Fruit fly (Drosophila melanogaster) whole organism, embryonic: ENCODE measurements around the gene Cdc14.
A peak's percentile ranks its signal among the peaks of the same experiment; 100 is the strongest.

Experiments used
- Adf1 ChIP-seq: fragments of 200-800 bp; sonication (Bioruptor generic); IDR thresholded peaks from 2 replicates; pipeline ENCODE4 v1.3.6; 2022; ENCODE audit warnings: missing biosample characterization, missing genetic modification characterization
- Asciz ChIP-seq: fragments of 200-800 bp; sonication (Bioruptor generic); optimal IDR thresholded peaks from 2 replicates; lab custom pipeline; 2017; ENCODE audit warnings: missing biosample characterization, mild to moderate bottlenecking, missing genetic modification characterization, missing genetic modification reagents
- BEAF-32 ChIP-seq: fragments of 200-800 bp; sonication (Bioruptor generic); optimal IDR thresholded peaks from 3 replicates; lab custom pipeline; 2017; ENCODE audit warnings: missing biosample characterization, missing genetic modification characterization, mild to moderate bottlenecking, moderate library complexity, missing genetic modification reagents
- BtbVII ChIP-seq: fragments of 200-800 bp; sonication (Bioruptor generic); optimal IDR thresholded peaks from 3 replicates; lab custom pipeline; 2017; ENCODE audit warnings: missing biosample characterization, mild to moderate bottlenecking, missing genetic modification characterization
- CG10959 ChIP-seq: fragments of 200-800 bp; sonication (Bioruptor generic); IDR thresholded peaks from 2 replicates; pipeline ENCODE4 v1.3.6; 2022; ENCODE audit warnings: missing biosample characterization, missing genetic modification characterization
- CG11504 ChIP-seq: fragments of 200-800 bp; sonication (Bioruptor generic); optimal IDR thresholded peaks from 3 replicates; lab custom pipeline; 2019; ENCODE audit warnings: missing biosample characterization, mild to moderate bottlenecking, missing genetic modification characterization, moderate library complexity
- CG12071 ChIP-seq: fragments of 200-800 bp; sonication (Bioruptor generic); optimal IDR thresholded peaks from 3 replicates; lab custom pipeline; 2018; ENCODE audit warnings: missing biosample characterization, mild to moderate bottlenecking, missing genetic modification characterization
- CG14014 ChIP-seq: fragments of 200-800 bp; sonication (Bioruptor generic); IDR thresholded peaks from 2 replicates; pipeline ENCODE4 v1.3.6; 2022; ENCODE audit warnings: missing biosample characterization, missing genetic modification characterization
- CG14860 ChIP-seq: fragments of 200-800 bp; sonication (Bioruptor generic); IDR thresholded peaks from 3 replicates; pipeline ENCODE4 v1.3.6; 2022; ENCODE audit warnings: missing biosample characterization, missing genetic modification characterization; ENCODE audit not compliant: partially characterized antibody
- CG1603 ChIP-seq: fragments of 200-800 bp; sonication (Bioruptor generic); optimal IDR thresholded peaks from 2 replicates; lab custom pipeline; 2019; ENCODE audit warnings: missing biosample characterization, mild to moderate bottlenecking, missing genetic modification characterization, moderate library complexity
- CG17186 ChIP-seq: fragments of 200-800 bp; sonication (Bioruptor generic); optimal IDR thresholded peaks from 3 replicates; lab custom pipeline; 2017; ENCODE audit warnings: missing biosample characterization, missing genetic modification reagents, missing genetic modification characterization
- CG17385 ChIP-seq: fragments of 200-800 bp; sonication (Bioruptor generic); optimal IDR thresholded peaks from 3 replicates; lab custom pipeline; 2018; ENCODE audit warnings: missing biosample characterization, mild to moderate bottlenecking, missing genetic modification characterization
- CG17612 ChIP-seq: fragments of 200-800 bp; sonication (Bioruptor generic); IDR thresholded peaks from 2 replicates; pipeline ENCODE4 v1.3.6; 2022; ENCODE audit warnings: missing biosample characterization, missing genetic modification characterization
- CG18764 ChIP-seq: fragments of 200-800 bp; sonication (Bioruptor generic); optimal IDR thresholded peaks from 3 replicates; lab custom pipeline; 2016; ENCODE audit warnings: missing biosample characterization, missing genetic modification characterization
- CG30431 ChIP-seq: fragments of 200-800 bp; sonication (Bioruptor generic); optimal IDR thresholded peaks from 2 replicates; lab custom pipeline; 2017; ENCODE audit warnings: missing biosample characterization, missing genetic modification characterization
- CG4328 ChIP-seq: fragments of 200-800 bp; sonication (Bioruptor generic); optimal IDR thresholded peaks from 3 replicates; lab custom pipeline; 2017; ENCODE audit warnings: missing biosample characterization, missing genetic modification reagents, missing genetic modification characterization
- CG43689 ChIP-seq: fragments of 200-800 bp; sonication (Bioruptor generic); IDR thresholded peaks from 2 replicates; pipeline ENCODE4 v1.3.6; 2022; ENCODE audit warnings: missing biosample characterization, missing genetic modification characterization
- CG4820 ChIP-seq: fragments of 200-800 bp; sonication (Bioruptor generic); optimal IDR thresholded peaks from 3 replicates; lab custom pipeline; 2016; ENCODE audit warnings: missing biosample characterization, missing genetic modification characterization
- CG6791 ChIP-seq: fragments of 200-800 bp; sonication (Bioruptor generic); IDR thresholded peaks from 3 replicates; pipeline ENCODE4 v1.3.6; 2022; ENCODE audit warnings: missing biosample characterization, missing genetic modification characterization; ENCODE audit not compliant: partially characterized antibody
- CG6854 ChIP-seq: fragments of 200-800 bp; sonication (Bioruptor generic); optimal IDR thresholded peaks from 3 replicates; lab custom pipeline; 2017; ENCODE audit warnings: missing biosample characterization, mild to moderate bottlenecking, missing genetic modification characterization
- CG7839 ChIP-seq: fragments of 200-800 bp; sonication (Bioruptor generic); optimal IDR thresholded peaks from 3 replicates; lab custom pipeline; 2018; ENCODE audit warnings: missing biosample characterization, mild to moderate bottlenecking, missing genetic modification characterization, moderate library complexity
- CG8290 ChIP-seq, 3 experiments: fragments of 200-800 bp; sonication (Bioruptor generic); optimal IDR thresholded peaks; 2 replicates each; lab custom pipeline; 2016 to 2019; ENCODE audit warnings: missing biosample characterization in 3 of 3, missing genetic modification characterization in 3 of 3, mild to moderate bottlenecking in 2 of 3, moderate library complexity in 1 of 3
- CG8359 ChIP-seq: fragments of 200-800 bp; sonication (Bioruptor generic); optimal IDR thresholded peaks from 2 replicates; lab custom pipeline; 2017; ENCODE audit warnings: missing biosample characterization, mild to moderate bottlenecking, missing genetic modification characterization, borderline replicate concordance
- CG8924 ChIP-seq: fragments of 200-800 bp; optimal IDR thresholded peaks from 3 replicates; lab custom pipeline; 2019; ENCODE audit warnings: missing biosample characterization, mild to moderate bottlenecking, missing genetic modification characterization, moderate library complexity
- CG9215 ChIP-seq: fragments of 200-800 bp; sonication (Bioruptor generic); IDR thresholded peaks from 2 replicates; pipeline ENCODE4 v1.3.6; 2022; ENCODE audit warnings: missing biosample characterization, missing genetic modification characterization
- CG9817 ChIP-seq: fragments of 200-800 bp; sonication (Bioruptor generic); optimal IDR thresholded peaks from 2 replicates; lab custom pipeline; 2018; ENCODE audit warnings: missing biosample characterization, mild to moderate bottlenecking, missing genetic modification characterization, moderate library complexity
- Doc2 ChIP-seq: fragments of 200-800 bp; sonication (Bioruptor generic); IDR thresholded peaks from 2 replicates; pipeline ENCODE4 v1.3.6; 2022; ENCODE audit warnings: missing biosample characterization, missing genetic modification characterization
- Doc3 ChIP-seq: fragments of 200-800 bp; sonication (Bioruptor generic); IDR thresholded peaks from 3 replicates; pipeline ENCODE4 v1.3.6; 2022; ENCODE audit warnings: missing biosample characterization, missing genetic modification characterization; ENCODE audit not compliant: partially characterized antibody
- Fer1 ChIP-seq: fragments of 200-800 bp; sonication (Bioruptor generic); optimal IDR thresholded peaks from 2 replicates; lab custom pipeline; 2017; ENCODE audit warnings: missing biosample characterization, mild to moderate bottlenecking, missing genetic modification characterization
- Hr3 ChIP-seq: fragments of 200-800 bp; sonication (Bioruptor generic); optimal IDR thresholded peaks from 3 replicates; lab custom pipeline; 2016; ENCODE audit warnings: missing biosample characterization, missing genetic modification characterization
- MBD-R2 ChIP-seq: fragments of 200-800 bp; sonication (Bioruptor generic); IDR thresholded peaks from 2 replicates; pipeline ENCODE4 v1.3.6; 2022; ENCODE audit warnings: missing biosample characterization, missing genetic modification characterization
- Mad ChIP-seq: fragments of 200-800 bp; sonication (Bioruptor generic); optimal IDR thresholded peaks from 2 replicates; lab custom pipeline; 2016; ENCODE audit warnings: missing biosample characterization, missing genetic modification characterization
- Sry-β ChIP-seq: fragments of 200-800 bp; sonication (Bioruptor generic); optimal IDR thresholded peaks from 2 replicates; lab custom pipeline; 2018; ENCODE audit warnings: missing biosample characterization, mild to moderate bottlenecking, missing genetic modification characterization, moderate library complexity
- YL-1 ChIP-seq: fragments of 200-800 bp; sonication (Bioruptor generic); optimal IDR thresholded peaks from 3 replicates; lab custom pipeline; 2017; ENCODE audit warnings: missing biosample characterization, mild to moderate bottlenecking, missing genetic modification characterization
- abd-A ChIP-seq: fragments of 200-800 bp; sonication (Bioruptor generic); optimal IDR thresholded peaks from 3 replicates; lab custom pipeline; 2019; ENCODE audit warnings: missing biosample characterization, mild to moderate bottlenecking, missing genetic modification characterization, moderate library complexity
- ap ChIP-seq: fragments of 200-800 bp; sonication (Bioruptor generic); IDR thresholded peaks from 2 replicates; pipeline ENCODE4 v1.3.6; 2022; ENCODE audit warnings: missing biosample characterization, missing genetic modification characterization
- caup ChIP-seq: fragments of 200-800 bp; sonication (Bioruptor generic); optimal IDR thresholded peaks from 3 replicates; lab custom pipeline; 2017; ENCODE audit warnings: missing biosample characterization, mild to moderate bottlenecking, missing genetic modification characterization, moderate library complexity; ENCODE audit not compliant: severe bottlenecking
- chm ChIP-seq: fragments of 200-800 bp; sonication (Bioruptor generic); IDR thresholded peaks from 2 replicates; pipeline ENCODE4 v1.3.6; 2022; ENCODE audit warnings: missing biosample characterization, missing genetic modification characterization
- croc ChIP-seq: fragments of 200-800 bp; sonication (Bioruptor generic); conservative IDR thresholded peaks from 3 replicates; pipeline ENCODE4 v1.3.6; 2022; ENCODE audit warnings: missing biosample characterization, missing genetic modification characterization
- crol ChIP-seq: fragments of 200-800 bp; sonication (Bioruptor generic); IDR thresholded peaks from 2 replicates; pipeline ENCODE4 v1.3.6; 2022; ENCODE audit warnings: missing biosample characterization, missing genetic modification characterization
- dan ChIP-seq: fragments of 200-800 bp; sonication (Bioruptor generic); IDR thresholded peaks from 2 replicates; pipeline ENCODE4 v1.3.6; 2022; ENCODE audit warnings: missing biosample characterization, missing genetic modification characterization
- eve ChIP-seq, 2 experiments: fragments of >200 bp; optimal IDR thresholded peaks; 2 replicates each; lab custom pipeline; 2017; ENCODE audit warnings: missing biosample characterization in 2 of 2, missing genetic modification characterization in 2 of 2
- hth ChIP-seq: fragments of >200 bp; optimal IDR thresholded peaks from 2 replicates; lab custom pipeline; 2017; ENCODE audit warnings: inconsistent platforms
- jing ChIP-seq: fragments of 200-800 bp; sonication (Bioruptor generic); optimal IDR thresholded peaks from 2 replicates; lab custom pipeline; 2018; ENCODE audit warnings: missing biosample characterization, mild to moderate bottlenecking, missing genetic modification characterization
- phol ChIP-seq: fragments of 200-800 bp; sonication (Bioruptor generic); optimal IDR thresholded peaks from 3 replicates; lab custom pipeline; 2018; ENCODE audit warnings: missing biosample characterization, mild to moderate bottlenecking, missing genetic modification characterization, moderate library complexity
- sd ChIP-seq: fragments of 200-800 bp; sonication (Bioruptor generic); optimal IDR thresholded peaks from 3 replicates; lab custom pipeline; 2018; ENCODE audit warnings: missing biosample characterization, mild to moderate bottlenecking, missing genetic modification characterization, moderate library complexity
- sr ChIP-seq: fragments of 200-800 bp; sonication (Bioruptor generic); IDR thresholded peaks from 3 replicates; pipeline ENCODE4 v1.3.6; 2022; ENCODE audit warnings: missing biosample characterization, missing genetic modification characterization
- tap ChIP-seq: fragments of 200-800 bp; optimal IDR thresholded peaks from 3 replicates; lab custom pipeline; 2019; ENCODE audit warnings: missing biosample characterization, mild to moderate bottlenecking, missing genetic modification characterization, moderate library complexity
- yki ChIP-seq: fragments of >200 bp; optimal IDR thresholded peaks from 3 replicates; lab custom pipeline; 2018
- zen ChIP-seq: fragments of 200-800 bp; sonication (Bioruptor generic); optimal IDR thresholded peaks from 3 replicates; lab custom pipeline; 2018; ENCODE audit warnings: missing biosample characterization, mild to moderate bottlenecking, missing genetic modification characterization, moderate library complexity

Cdc14 gene

DNA sequence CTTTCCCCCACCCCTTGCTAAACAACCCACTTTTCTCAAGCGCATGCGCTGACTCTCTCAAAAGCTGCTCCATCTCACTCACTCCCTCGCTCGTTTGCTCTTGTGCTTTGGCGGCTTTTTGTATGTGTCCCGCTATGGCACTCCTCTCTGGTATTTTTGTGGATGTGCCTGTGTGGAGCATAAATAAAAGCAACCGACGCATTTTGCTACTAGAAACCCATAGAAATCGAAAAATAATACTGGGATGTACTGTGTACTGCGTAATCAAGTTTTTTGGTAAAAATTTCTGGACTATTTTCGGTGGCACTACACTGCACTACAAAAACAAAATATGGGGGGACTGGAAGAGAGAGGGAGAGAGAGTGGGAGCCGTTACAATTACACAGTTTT lies 809 bp downstream of the Cdc14 start (continued):
- no peak for TF ChIP-seq ap (GFP tag; lab: Robert Waterston, UW)
- peak; percentile 34; the same call in 1 of the 2 replicates for TF ChIP-seq MBD-R2
- TF ChIP-seq CG1603 (tag; lab: Kevin White, UChicago), result no peak
- no peak for TF ChIP-seq CG11504
- TF ChIP-seq Doc2 (GFP tag; lab: Robert Waterston, UW), result no peak
- peak; percentile 20 for TF ChIP-seq tap (tag; lab: Kevin White, UChicago)
- no peak for TF ChIP-seq CG7839 (tag; lab: Kevin White, UChicago)
- TF ChIP-seq BtbVII (GFP tag; lab: Kevin White, UChicago), result no peak
- peak; percentile 36 for TF ChIP-seq YL-1
- 0 out of 3 replicates have a peak, but pooled peaks have one; percentile 32 for TF ChIP-seq CG6791
- no peak for TF ChIP-seq CG18764 (GFP tag; lab: Kevin White, UChicago)
- no peak for TF ChIP-seq CG8290 (GFP tag; optimal IDR thresholded peaks at IDR 0.05; lab: Kevin White, UChicago)
- peak in 1 of 2 experiments; percentile 49 for TF ChIP-seq CG8290 (tag; optimal IDR thresholded peaks at IDR 0.05; lab: Kevin White, UChicago)
- TF ChIP-seq sd (tag; lab: Kevin White, UChicago), result peak; percentile 98
- TF ChIP-seq Doc3, result no peak
- TF ChIP-seq jing (GFP tag; lab: Kevin White, UChicago), result no peak
- no peak for TF ChIP-seq CG10959 (GFP tag; lab: Robert Waterston, UW)
- TF ChIP-seq chm (GFP tag; lab: Robert Waterston, UW), result peak; percentile 45; the same call in 1 of the 2 replicates
- no peak for TF ChIP-seq CG43689 (GFP tag; lab: Robert Waterston, UW)
- no peak for TF ChIP-seq croc (GFP tag; lab: Robert Waterston, UW)
- peak; percentile 46 for TF ChIP-seq Fer1 (GFP tag; lab: Kevin White, UChicago)
- peak; percentile 26; the same call in 1 of the 3 replicates for TF ChIP-seq sr (GFP tag; lab: Robert Waterston, UW)
- TF ChIP-seq CG30431, result no peak
- no peak for TF ChIP-seq dan (GFP tag; lab: Robert Waterston, UW)
- no peak for TF ChIP-seq caup (GFP tag; lab: Kevin White, UChicago)
- peak; percentile 74 for TF ChIP-seq Adf1
- TF ChIP-seq CG9215 (GFP tag; lab: Robert Waterston, UW), result no peak
- no peak for TF ChIP-seq CG4328 (GFP tag; lab: Kevin White, UChicago)
- no peak for TF ChIP-seq BEAF-32 (GFP tag; lab: Kevin White, UChicago)
- no peak for TF ChIP-seq hth (lab: Kevin White, UChicago)
- peak; percentile 7 for TF ChIP-seq CG9817
- TF ChIP-seq CG12071 (GFP tag; lab: Kevin White, UChicago), result no peak
- no peak for TF ChIP-seq Asciz (GFP tag; lab: Kevin White, UChicago)
- peak; percentile 28 for TF ChIP-seq yki (lab: Kevin White, UChicago)
- TF ChIP-seq Hr3 (GFP tag; lab: Kevin White, UChicago), result no peak
- peak; percentile 96 for TF ChIP-seq crol (GFP tag; lab: Robert Waterston, UW)
- no peak for TF ChIP-seq phol

DNA sequence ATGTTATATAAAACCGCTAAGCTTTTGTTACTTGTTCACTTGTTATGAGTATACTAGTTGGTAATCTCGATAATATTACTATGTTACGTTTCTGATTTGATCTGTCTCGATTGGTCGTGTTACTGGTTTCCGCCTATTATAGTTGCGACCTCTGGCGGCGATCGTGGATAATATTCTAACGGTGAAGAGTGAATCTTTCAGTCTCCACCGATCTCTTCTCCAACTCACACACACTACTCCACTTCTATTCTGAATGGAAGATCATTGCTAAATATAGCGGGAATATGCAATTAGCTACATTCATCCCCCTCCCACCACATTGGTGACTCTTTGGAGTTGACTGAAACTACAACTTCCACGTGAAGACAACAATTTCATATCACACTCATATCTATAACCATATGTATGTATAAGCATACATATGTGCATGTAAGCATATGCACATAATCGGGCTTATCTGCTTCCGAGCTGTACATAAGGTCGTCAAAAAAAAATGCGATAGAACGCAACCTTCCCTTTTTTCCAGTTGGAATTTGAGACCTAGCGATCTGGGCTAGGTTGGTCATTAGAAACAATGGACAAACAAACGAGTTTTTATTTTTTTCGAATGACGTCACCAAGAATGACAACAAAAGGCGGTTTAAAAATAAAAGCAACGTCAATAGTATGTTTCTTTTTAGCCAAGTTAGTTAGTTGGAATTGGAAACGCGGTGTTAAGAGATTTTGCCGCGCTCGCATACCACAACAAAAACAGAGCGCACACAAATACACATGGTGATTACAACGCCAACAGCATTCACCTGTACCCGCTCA lies 1.4 kb downstream of the Cdc14 start:
- TF ChIP-seq Mad (GFP tag; lab: Kevin White, UChicago) (no peak), abd-A (tag; lab: Kevin White, UChicago) (no peak), CG8359 (no peak), croc (GFP tag; lab: Robert Waterston, UW) (no peak), Hr3 (GFP tag; lab: Kevin White, UChicago) (no peak), CG17186 (no peak), Sry-β (GFP tag; lab: Kevin White, UChicago) (no peak), CG17385 (GFP tag; lab: Kevin White, UChicago) (no peak), zen (tag; lab: Kevin White, UChicago) (no peak), CG4820 (no peak), eve (GFP tag; optimal IDR thresholded peaks at IDR 0.05; lab: Kevin White, UChicago) (peak in 1 of 2 experiments; percentile 78), CG6854 (GFP tag; lab: Kevin White, UChicago) (no peak), CG8924 (tag; lab: Kevin White, UChicago) (no peak), CG17612 (no peak), CG14014 (GFP tag; lab: Robert Waterston, UW) (no peak), CG14860 (GFP tag; lab: Robert Waterston, UW) (no peak)
